Worm (Caenorhabditis elegans) whole organism, midembryonic: ENCODE measurements around the gene Y102A11A.5.

Experiments used
- cog-1 ChIP-seq: sonication (generic microtip); optimal IDR thresholded peaks from 2 replicates; lab custom pipeline; 2016; ENCODE audit warnings: missing genetic modification characterization, missing compliant biosample characterization
- flt-1 ChIP-seq: fragments of 200-800 bp; sonication (Bioruptor generic); IDR thresholded peaks from 2 replicates; pipeline ENCODE4 v1.3.6; 2022; ENCODE audit warnings: missing genetic modification characterization, missing compliant biosample characterization
- klf-2 ChIP-seq: fragments of 200-800 bp; sonication (Bioruptor generic); conservative IDR thresholded peaks from 2 replicates; pipeline ENCODE4 v1.3.6; 2022; ENCODE audit warnings: missing genetic modification reagents, missing genetic modification characterization, missing compliant biosample characterization
- ref-1 ChIP-seq: fragments of 200-800 bp; sonication (Bioruptor generic); conservative IDR thresholded peaks from 2 replicates; pipeline ENCODE4 v1.3.6; 2022; ENCODE audit warnings: missing genetic modification reagents, missing genetic modification characterization, missing compliant biosample characterization
- tab-1 ChIP-seq: fragments of 200-800 bp; sonication (Bioruptor generic); IDR thresholded peaks from 2 replicates; pipeline ENCODE4 v1.3.6; 2022; ENCODE audit warnings: missing genetic modification characterization, missing compliant biosample characterization
- ztf-23 ChIP-seq: fragments of 200-800 bp; sonication (Bioruptor generic); IDR thresholded peaks from 2 replicates; pipeline ENCODE4 v1.3.6; 2022; ENCODE audit warnings: missing genetic modification reagents, missing genetic modification characterization, missing compliant biosample characterization
- ztf-29 ChIP-seq: fragments of 200-800 bp; sonication (Bioruptor generic); IDR thresholded peaks from 2 replicates; pipeline ENCODE4 v1.3.6; 2022; ENCODE audit warnings: missing genetic modification reagents, missing genetic modification characterization, missing compliant biosample characterization

ce11 chrX:2014521-2014920 is 16.9 kb downstream of the Y102A11A.5 start:
- TF ChIP-seq klf-2 (GFP tag; lab: Robert Waterston, UW) = no peak
- no peak for TF ChIP-seq tab-1 (GFP tag; lab: Robert Waterston, UW)
- TF ChIP-seq ztf-29 = no peak
- TF ChIP-seq flt-1 (GFP tag; lab: Robert Waterston, UW) = 0 out of 2 replicates have a peak, but pooled peaks have one; percentile 26
- no peak for TF ChIP-seq ztf-23 (GFP tag; lab: Robert Waterston, UW)
- no peak for TF ChIP-seq ref-1 (GFP tag; lab: Robert Waterston, UW)
- no peak for TF ChIP-seq cog-1 (tag; lab: Kevin White, UChicago)
